Fruit fly (Drosophila melanogaster) whole organism, adult: ENCODE results near the gene CG32436.

Experiments used
- CG11617 ChIP-seq: fragments of 200-800 bp; sonication (Bioruptor generic); optimal IDR thresholded peaks from 2 replicates; lab custom pipeline; 2017; ENCODE audit warnings: mild to moderate bottlenecking, missing biosample characterization, missing genetic modification reagents, missing genetic modification characterization
- CG5204 ChIP-seq: fragments of 200-800 bp; sonication (Bioruptor generic); optimal IDR thresholded peaks from 2 replicates; lab custom pipeline; 2016; ENCODE audit warnings: missing biosample characterization, missing genetic modification characterization
- CG7101 ChIP-seq: fragments of 200-800 bp; sonication (Bioruptor generic); optimal IDR thresholded peaks from 2 replicates; lab custom pipeline; 2018; ENCODE audit warnings: missing biosample characterization, mild to moderate bottlenecking, missing genetic modification characterization, moderate library complexity
- Crg-1 ChIP-seq: fragments of 200-800 bp; sonication (Bioruptor generic); optimal IDR thresholded peaks from 2 replicates; lab custom pipeline; 2016; ENCODE audit warnings: missing biosample characterization, missing genetic modification characterization
- ovo ChIP-seq: fragments of 200-800 bp; sonication (Bioruptor generic); optimal IDR thresholded peaks from 2 replicates; lab custom pipeline; 2016; ENCODE audit warnings: missing biosample characterization, missing genetic modification characterization

- TF ChIP-seq ovo (GFP tag; lab: Kevin White, UChicago) (no peak), CG11617 (GFP tag; lab: Kevin White, UChicago) (no peak), Crg-1 (GFP tag; lab: Kevin White, UChicago) (no peak), CG5204 (no peak), CG7101 (tag; lab: Kevin White, UChicago) (no peak)
These were observed 41.3 kb upstream of the CG32436 start for dm6 chr3L:21302493-21302892.
